Worm (Caenorhabditis elegans) whole organism, early embryonic: Measurements from ENCODE around the gene aexr-3.

Source experiments
- B0310.2 ChIP-seq: sonication (generic microtip); optimal IDR thresholded peaks from 2 replicates; lab custom pipeline; 2016; ENCODE audit warnings: mild to moderate bottlenecking, missing genetic modification characterization, missing compliant biosample characterization
- F13C5.2 ChIP-seq: sonication (generic microtip); optimal IDR thresholded peaks from 2 replicates; lab custom pipeline; 2017; ENCODE audit warnings: mild to moderate bottlenecking, missing genetic modification characterization, inconsistent platforms, missing compliant biosample characterization
- aly-1 ChIP-seq: sonication (generic microtip); optimal IDR thresholded peaks from 2 replicates; lab custom pipeline; 2016; ENCODE audit warnings: missing genetic modification characterization, missing compliant biosample characterization
- ama-1 ChIP-seq: fragments of 150-350 bp; optimal IDR thresholded peaks from 2 replicates; lab custom pipeline; 2014
- ceh-13 ChIP-seq: fragments of 200-800 bp; sonication (Bioruptor generic); optimal IDR thresholded peaks from 2 replicates; lab custom pipeline; 2018; ENCODE audit warnings: mild to moderate bottlenecking, missing genetic modification characterization, missing compliant biosample characterization
- ceh-36 ChIP-seq: sonication (generic microtip); optimal IDR thresholded peaks from 2 replicates; lab custom pipeline; 2016; ENCODE audit warnings: missing genetic modification characterization, inconsistent platforms, missing compliant biosample characterization
- ets-7 ChIP-seq: sonication (generic microtip); optimal IDR thresholded peaks from 2 replicates; lab custom pipeline; 2016; ENCODE audit warnings: missing genotype, missing genetic modification characterization, missing compliant biosample characterization
- flt-1 ChIP-seq: fragments of 200-800 bp; sonication (Bioruptor generic); IDR thresholded peaks from 2 replicates; pipeline ENCODE4 v1.3.6; 2022; ENCODE audit warnings: missing genetic modification characterization, missing compliant biosample characterization
- hmbx-1 ChIP-seq: sonication (generic microtip); optimal IDR thresholded peaks from 2 replicates; lab custom pipeline; 2016; ENCODE audit warnings: mild to moderate bottlenecking, missing genetic modification characterization, missing compliant biosample characterization
- hmg-4 ChIP-seq: fragments of 200-800 bp; sonication (Bioruptor generic); optimal IDR thresholded peaks from 2 replicates; lab custom pipeline; 2018; ENCODE audit warnings: mild to moderate bottlenecking, missing genetic modification characterization, missing compliant biosample characterization
- hnd-1 ChIP-seq: sonication (generic microtip); optimal IDR thresholded peaks from 2 replicates; lab custom pipeline; 2016; ENCODE audit warnings: missing genetic modification characterization, missing compliant biosample characterization
- pes-1 ChIP-seq: fragments of 200-800 bp; sonication (Bioruptor generic); IDR thresholded peaks from 2 replicates; pipeline ENCODE4 v1.3.6; 2022; ENCODE audit warnings: missing genetic modification reagents, missing genetic modification characterization, missing compliant biosample characterization
- scrt-1 ChIP-seq: fragments of 200-800 bp; sonication (Bioruptor generic); IDR thresholded peaks from 2 replicates; pipeline ENCODE4 v1.3.6; 2022; ENCODE audit warnings: missing genetic modification characterization, missing compliant biosample characterization
- sea-1 ChIP-seq: fragments of 200-800 bp; sonication (Bioruptor generic); conservative IDR thresholded peaks from 2 replicates; pipeline ENCODE4 v1.3.6; 2022; ENCODE audit warnings: missing genetic modification characterization, missing compliant biosample characterization
- tbx-11 ChIP-seq: fragments of 200-800 bp; sonication (Bioruptor generic); IDR thresholded peaks from 2 replicates; pipeline ENCODE4 v1.3.6; 2022; ENCODE audit warnings: missing genetic modification characterization, missing compliant biosample characterization
- tbx-37 ChIP-seq: fragments of 200-800 bp; sonication (Bioruptor generic); conservative IDR thresholded peaks from 2 replicates; pipeline ENCODE4 v1.3.6; 2022; ENCODE audit warnings: missing genetic modification reagents, missing genetic modification characterization, missing compliant biosample characterization
- tra-4 ChIP-seq: sonication (generic microtip); optimal IDR thresholded peaks from 2 replicates; lab custom pipeline; 2017; ENCODE audit warnings: missing genetic modification characterization, missing compliant biosample characterization

aexr-3 gene

ce11 chrX:8963469-8963868 lies 2.5 kb upstream of the aexr-3 start:
- TF ChIP-seq F13C5.2 (tag; lab: Kevin White, UChicago) (no peak), B0310.2 (no peak), hmg-4 (GFP tag; lab: Kevin White, UChicago) (no peak), hmbx-1 (tag; lab: Kevin White, UChicago) (no peak), pes-1 (GFP tag; lab: Robert Waterston, UW) (no peak), ceh-36 (no peak), tra-4 (tag; lab: Kevin White, UChicago) (no peak), tbx-37 (no peak), ets-7 (tag; lab: Kevin White, UChicago) (no peak), tbx-11 (GFP tag; lab: Robert Waterston, UW) (no peak), ceh-13 (GFP tag; lab: Kevin White, UChicago) (no peak), hnd-1 (tag; lab: Kevin White, UChicago) (no peak), scrt-1 (GFP tag; lab: Robert Waterston, UW) (no peak), flt-1 (no peak), sea-1 (GFP tag; lab: Robert Waterston, UW) (no peak), ama-1 (lab: Kevin White, UChicago) (no peak), aly-1 (tag; lab: Kevin White, UChicago) (no peak)

ce11 chrX:8957974-8958373 lies 3.0 kb downstream of the aexr-3 start:
- TF ChIP-seq sea-1 (GFP tag; lab: Robert Waterston, UW) (no peak), scrt-1 (GFP tag; lab: Robert Waterston, UW) (no peak), tbx-11 (GFP tag; lab: Robert Waterston, UW) (no peak), B0310.2 (no peak), hmg-4 (GFP tag; lab: Kevin White, UChicago) (no peak), ceh-13 (GFP tag; lab: Kevin White, UChicago) (no peak), hmbx-1 (tag; lab: Kevin White, UChicago) (no peak), tbx-37 (no peak), ets-7 (tag; lab: Kevin White, UChicago) (no peak), hnd-1 (tag; lab: Kevin White, UChicago) (no peak), ama-1 (lab: Kevin White, UChicago) (no peak), tra-4 (tag; lab: Kevin White, UChicago) (no peak), pes-1 (GFP tag; lab: Robert Waterston, UW) (no peak), aly-1 (tag; lab: Kevin White, UChicago) (no peak), ceh-36 (no peak)

- TF ChIP-seq sea-1 (GFP tag; lab: Robert Waterston, UW) (no peak), tbx-37 (no peak), pes-1 (GFP tag; lab: Robert Waterston, UW) (no peak), hnd-1 (tag; lab: Kevin White, UChicago) (no peak), flt-1 (no peak), scrt-1 (GFP tag; lab: Robert Waterston, UW) (no peak), F13C5.2 (tag; lab: Kevin White, UChicago) (no peak), ama-1 (lab: Kevin White, UChicago) (no peak), hmg-4 (GFP tag; lab: Kevin White, UChicago) (no peak), ceh-36 (no peak)
Observed at ce11 chrX:8955808-8956207, 5.2 kb downstream of the aexr-3 start.

- TF ChIP-seq aly-1 (tag; lab: Kevin White, UChicago): no peak
- no peak for TF ChIP-seq hnd-1 (tag; lab: Kevin White, UChicago)
- no peak for TF ChIP-seq ets-7 (tag; lab: Kevin White, UChicago)
- TF ChIP-seq sea-1 (GFP tag; lab: Robert Waterston, UW): no peak
- no peak for TF ChIP-seq flt-1
- no peak for TF ChIP-seq B0310.2
- TF ChIP-seq F13C5.2 (tag; lab: Kevin White, UChicago): no peak
- TF ChIP-seq tra-4 (tag; lab: Kevin White, UChicago): no peak
- no peak for TF ChIP-seq ceh-13 (GFP tag; lab: Kevin White, UChicago)
- no peak for TF ChIP-seq hmbx-1 (tag; lab: Kevin White, UChicago)
- TF ChIP-seq ceh-36: no peak
- TF ChIP-seq hmg-4 (GFP tag; lab: Kevin White, UChicago): no peak
- TF ChIP-seq tbx-11 (GFP tag; lab: Robert Waterston, UW): no peak
- no peak for TF ChIP-seq tbx-37
- TF ChIP-seq ama-1 (lab: Kevin White, UChicago): no peak
Observed at ce11 chrX:8953011-8953410, 8.0 kb downstream of the aexr-3 start.

ce11 chrX:8952007-8952406 lies 9.0 kb downstream of the aexr-3 start:
- TF ChIP-seq B0310.2: no peak
- no peak for TF ChIP-seq flt-1
- TF ChIP-seq ets-7 (tag; lab: Kevin White, UChicago): no peak
- no peak for TF ChIP-seq ceh-36
- TF ChIP-seq hnd-1 (tag; lab: Kevin White, UChicago): no peak
- TF ChIP-seq scrt-1 (GFP tag; lab: Robert Waterston, UW): no peak
- TF ChIP-seq sea-1 (GFP tag; lab: Robert Waterston, UW): no peak
- TF ChIP-seq F13C5.2 (tag; lab: Kevin White, UChicago): no peak
- no peak for TF ChIP-seq ceh-13 (GFP tag; lab: Kevin White, UChicago)
- no peak for TF ChIP-seq tbx-11 (GFP tag; lab: Robert Waterston, UW)
- TF ChIP-seq tbx-37: no peak
- no peak for TF ChIP-seq pes-1 (GFP tag; lab: Robert Waterston, UW)
- no peak for TF ChIP-seq aly-1 (tag; lab: Kevin White, UChicago)
- no peak for TF ChIP-seq hmg-4 (GFP tag; lab: Kevin White, UChicago)

- TF ChIP-seq scrt-1 (GFP tag; lab: Robert Waterston, UW): no peak
- TF ChIP-seq hmbx-1 (tag; lab: Kevin White, UChicago): no peak
- TF ChIP-seq tbx-11 (GFP tag; lab: Robert Waterston, UW): no peak
- no peak for TF ChIP-seq pes-1 (GFP tag; lab: Robert Waterston, UW)
- TF ChIP-seq hnd-1 (tag; lab: Kevin White, UChicago): no peak
- no peak for TF ChIP-seq flt-1
- no peak for TF ChIP-seq B0310.2
- TF ChIP-seq F13C5.2 (tag; lab: Kevin White, UChicago): no peak
- no peak for TF ChIP-seq ama-1 (lab: Kevin White, UChicago)
- TF ChIP-seq ceh-13 (GFP tag; lab: Kevin White, UChicago): no peak
- no peak for TF ChIP-seq hmg-4 (GFP tag; lab: Kevin White, UChicago)
- no peak for TF ChIP-seq ceh-36
- TF ChIP-seq ets-7 (tag; lab: Kevin White, UChicago): no peak
- TF ChIP-seq tra-4 (tag; lab: Kevin White, UChicago): no peak
- no peak for TF ChIP-seq tbx-37
- no peak for TF ChIP-seq aly-1 (tag; lab: Kevin White, UChicago)
- no peak for TF ChIP-seq sea-1 (GFP tag; lab: Robert Waterston, UW)
Observed at ce11 chrX:8950507-8951028, 10.4 kb downstream of the aexr-3 start, which contains the start of gene trk-1. trk-1 (minus strand) TSS chrX:8950978.
